Worm (Caenorhabditis elegans) whole organism, young adult: ENCODE results near the gene tram-1.

Experiments used
- B0035.1 ChIP-seq: sonication (generic microtip); optimal IDR thresholded peaks from 2 replicates; lab custom pipeline; 2016; ENCODE audit warnings: missing genetic modification characterization, mild to moderate bottlenecking, missing compliant biosample characterization, missing genotype, missing genetic modification reagents
- C06A6.2 ChIP-seq: fragments of 200-800 bp; sonication (Bioruptor generic); conservative IDR thresholded peaks from 2 replicates; pipeline ENCODE4 v1.3.6; 2022; ENCODE audit warnings: missing genetic modification characterization, missing compliant biosample characterization
- C17E4.6 ChIP-seq: fragments of 200-800 bp; sonication (Bioruptor generic); IDR thresholded peaks from 2 replicates; pipeline ENCODE4 v1.3.6; 2022; ENCODE audit warnings: missing genetic modification reagents, missing genetic modification characterization, missing compliant biosample characterization
- F23B12.7 ChIP-seq: sonication (generic microtip); optimal IDR thresholded peaks from 2 replicates; lab custom pipeline; 2017; ENCODE audit warnings: missing genetic modification characterization, mild to moderate bottlenecking, missing compliant biosample characterization, antibody characterized with exemption, moderate library complexity; ENCODE audit not compliant: insufficient read depth
- F37B4.10 ChIP-seq: fragments of 200-800 bp; sonication (Bioruptor generic); IDR thresholded peaks from 2 replicates; pipeline ENCODE4 v1.3.6; 2022; ENCODE audit warnings: missing genetic modification characterization, missing compliant biosample characterization
- T07F8.4 ChIP-seq: sonication (generic microtip); optimal IDR thresholded peaks from 2 replicates; lab custom pipeline; 2016; ENCODE audit warnings: mild to moderate bottlenecking, missing genetic modification characterization, moderate library complexity, missing compliant biosample characterization
- attf-5 ChIP-seq: fragments of 200-800 bp; sonication (Bioruptor generic); optimal IDR thresholded peaks from 2 replicates; lab custom pipeline; 2018; ENCODE audit warnings: mild to moderate bottlenecking, missing genetic modification characterization, missing compliant biosample characterization
- bed-2 ChIP-seq: fragments of 200-800 bp; sonication (Bioruptor generic); IDR thresholded peaks from 2 replicates; pipeline ENCODE4 v1.3.6; 2022; ENCODE audit warnings: missing genetic modification reagents, missing genetic modification characterization, missing compliant biosample characterization
- ccch-3 ChIP-seq: fragments of 200-800 bp; sonication (Bioruptor generic); optimal IDR thresholded peaks from 2 replicates; lab custom pipeline; 2018; ENCODE audit warnings: mild to moderate bottlenecking, missing genetic modification characterization, missing compliant biosample characterization
- ceh-100 ChIP-seq: fragments of 200-800 bp; sonication (Bioruptor generic); IDR thresholded peaks from 2 replicates; pipeline ENCODE4 v1.3.6; 2022; ENCODE audit warnings: missing genetic modification reagents, missing genetic modification characterization, missing compliant biosample characterization
- ceh-27 ChIP-seq: fragments of 200-800 bp; sonication (Bioruptor generic); optimal IDR thresholded peaks from 2 replicates; lab custom pipeline; 2018; ENCODE audit warnings: mild to moderate bottlenecking, missing genetic modification characterization, moderate library complexity, missing compliant biosample characterization
- ceh-58 ChIP-seq: fragments of 200-800 bp; sonication (Bioruptor generic); IDR thresholded peaks from 2 replicates; pipeline ENCODE4 v1.3.6; 2022; ENCODE audit warnings: missing genetic modification characterization, missing compliant biosample characterization
- ceh-79 ChIP-seq: sonication (generic microtip); optimal IDR thresholded peaks from 2 replicates; lab custom pipeline; 2017; ENCODE audit warnings: mild to moderate bottlenecking, missing genetic modification characterization, missing compliant biosample characterization
- ceh-91 ChIP-seq: fragments of 200-800 bp; sonication (Bioruptor generic); IDR thresholded peaks from 2 replicates; pipeline ENCODE4 v1.3.6; 2022; ENCODE audit warnings: missing genetic modification reagents, missing genetic modification characterization, missing compliant biosample characterization
- dpff-1 ChIP-seq: sonication (generic microtip); optimal IDR thresholded peaks from 2 replicates; lab custom pipeline; 2017; ENCODE audit warnings: mild to moderate bottlenecking, missing genetic modification characterization, missing compliant biosample characterization
- dpl-1 ChIP-seq: fragments of 150-350 bp; optimal IDR thresholded peaks from 2 replicates; lab custom pipeline; 2014; ENCODE audit warnings: missing biosample characterization, missing genetic modification reagents, missing genetic modification characterization
- egrh-3 ChIP-seq: fragments of 200-800 bp; sonication (Bioruptor generic); IDR thresholded peaks from 2 replicates; pipeline ENCODE4 v1.3.6; 2022; ENCODE audit warnings: missing genetic modification reagents, missing genetic modification characterization, missing compliant biosample characterization
- ekl-4 ChIP-seq: fragments of 200-800 bp; sonication (Bioruptor generic); IDR thresholded peaks from 2 replicates; pipeline ENCODE4 v1.3.6; 2022; ENCODE audit warnings: missing genetic modification reagents, missing genetic modification characterization, missing compliant biosample characterization
- fkh-3 ChIP-seq: sonication (generic microtip); optimal IDR thresholded peaks from 2 replicates; lab custom pipeline; 2016; ENCODE audit warnings: mild to moderate bottlenecking, missing genetic modification characterization, missing compliant biosample characterization
- hlh-12 ChIP-seq: sonication (generic microtip); optimal IDR thresholded peaks from 2 replicates; lab custom pipeline; 2016; ENCODE audit warnings: missing genetic modification characterization, missing compliant biosample characterization
- hsf-1 ChIP-seq: fragments of 200-800 bp; sonication (Bioruptor generic); IDR thresholded peaks from 2 replicates; pipeline ENCODE4 v1.3.6; 2022; ENCODE audit warnings: missing genetic modification reagents, missing genetic modification characterization, missing compliant biosample characterization
- lag-1 ChIP-seq: fragments of 200-800 bp; sonication (Bioruptor generic); IDR thresholded peaks from 2 replicates; pipeline ENCODE4 v1.3.6; 2022; ENCODE audit warnings: missing genetic modification reagents, missing genetic modification characterization, missing compliant biosample characterization
- let-607 ChIP-seq, 2 experiments: fragments of 200-800 bp in 1 of 2; sonication (Bioruptor generic) in 1 of 2; sonication (generic microtip) in 1 of 2; optimal IDR thresholded peaks; 2 replicates each; lab custom pipeline; 2016 to 2018; ENCODE audit warnings: mild to moderate bottlenecking in 2 of 2, missing compliant biosample characterization in 2 of 2, missing genetic modification characterization in 2 of 2, moderate library complexity in 2 of 2, missing genotype in 1 of 2
- lin-26 ChIP-seq: fragments of 200-800 bp; sonication (Bioruptor generic); IDR thresholded peaks from 2 replicates; pipeline ENCODE4 v1.3.6; 2022; ENCODE audit warnings: missing genetic modification reagents, missing genetic modification characterization, missing compliant biosample characterization
- lin-35 ChIP-seq, 3 experiments: fragments of 150-350 bp in 2 of 3; sonication (generic microtip) in 1 of 3; optimal IDR thresholded peaks; 2 replicates each; lab custom pipeline; 2014 to 2018; ENCODE audit warnings: missing biosample characterization in 3 of 3, missing genetic modification characterization in 3 of 3, missing genetic modification reagents in 3 of 3
- lin-40 ChIP-seq: sonication (generic microtip); optimal IDR thresholded peaks from 2 replicates; lab custom pipeline; 2016; ENCODE audit warnings: missing genetic modification characterization, mild to moderate bottlenecking, missing compliant biosample characterization, missing genotype, missing genetic modification reagents
- lir-1 ChIP-seq: fragments of 200-800 bp; sonication (Bioruptor generic); conservative IDR thresholded peaks from 2 replicates; pipeline ENCODE4 v1.3.6; 2022; ENCODE audit warnings: missing genetic modification reagents, missing genetic modification characterization, missing compliant biosample characterization
- lsl-1 ChIP-seq: fragments of 200-800 bp; sonication (Bioruptor generic); optimal IDR thresholded peaks from 2 replicates; lab custom pipeline; 2018; ENCODE audit warnings: mild to moderate bottlenecking, missing genetic modification characterization, moderate library complexity, missing compliant biosample characterization
- mcd-1 ChIP-seq: fragments of 200-800 bp; sonication (Bioruptor generic); IDR thresholded peaks from 2 replicates; pipeline ENCODE4 v1.3.6; 2022; ENCODE audit warnings: missing genetic modification reagents, missing genetic modification characterization, missing compliant biosample characterization
- nfya-1 ChIP-seq: sonication (generic microtip); optimal IDR thresholded peaks from 2 replicates; lab custom pipeline; 2017; ENCODE audit warnings: antibody characterized with exemption, missing compliant biosample characterization, missing genetic modification characterization, borderline replicate concordance; ENCODE audit not compliant: insufficient read depth
- nfya-2 ChIP-seq: fragments of 200-800 bp; sonication (Bioruptor generic); IDR thresholded peaks from 2 replicates; pipeline ENCODE4 v1.3.6; 2022; ENCODE audit warnings: missing genetic modification reagents, missing genetic modification characterization, missing compliant biosample characterization
- nhr-120 ChIP-seq: fragments of 200-800 bp; sonication (Bioruptor generic); IDR thresholded peaks from 2 replicates; pipeline ENCODE4 v1.3.6; 2022; ENCODE audit warnings: missing genetic modification characterization, missing compliant biosample characterization
- nhr-27 ChIP-seq: fragments of 200-800 bp; sonication (Bioruptor generic); optimal IDR thresholded peaks from 2 replicates; lab custom pipeline; 2018; ENCODE audit warnings: mild to moderate bottlenecking, missing genetic modification characterization, moderate library complexity, missing compliant biosample characterization
- nhr-90 ChIP-seq: sonication (generic microtip); optimal IDR thresholded peaks from 2 replicates; lab custom pipeline; 2016; ENCODE audit warnings: missing genotype, mild to moderate bottlenecking, missing genetic modification characterization, missing compliant biosample characterization
- pbrm-1 ChIP-seq: fragments of 200-800 bp; sonication (Bioruptor generic); IDR thresholded peaks from 2 replicates; pipeline ENCODE4 v1.3.6; 2022; ENCODE audit warnings: missing genetic modification reagents, missing genetic modification characterization, missing compliant biosample characterization
- sdz-38 ChIP-seq: sonication (generic microtip); optimal IDR thresholded peaks from 2 replicates; lab custom pipeline; 2016; ENCODE audit warnings: missing genotype, missing genetic modification characterization, missing compliant biosample characterization
- sea-2 ChIP-seq: fragments of 200-800 bp; sonication (Bioruptor generic); IDR thresholded peaks from 2 replicates; pipeline ENCODE4 v1.3.6; 2022; ENCODE audit warnings: missing genetic modification characterization, missing compliant biosample characterization
- snpc-3.4 ChIP-seq: sonication (generic microtip); optimal IDR thresholded peaks from 2 replicates; lab custom pipeline; 2017; ENCODE audit warnings: missing genetic modification characterization, mild to moderate bottlenecking, missing compliant biosample characterization, antibody characterized with exemption, moderate library complexity, missing genotype, missing genetic modification reagents
- snpc-4 ChIP-seq, 5 experiments: fragments of 150-350 bp in 1 of 5; sonication (generic microtip) in 4 of 5; optimal IDR thresholded peaks; 2 replicates each; lab custom pipeline; 2014 to 2018; ENCODE audit warnings: missing genetic modification characterization in 5 of 5, missing biosample characterization in 3 of 5, antibody characterized with exemption in 2 of 5, mild to moderate bottlenecking in 2 of 5, missing compliant biosample characterization in 2 of 5, missing genotype in 2 of 5, moderate library complexity in 2 of 5, missing genetic modification reagents in 1 of 5
- somi-1 ChIP-seq: fragments of 200-800 bp; sonication (Bioruptor generic); optimal IDR thresholded peaks from 2 replicates; lab custom pipeline; 2018; ENCODE audit warnings: mild to moderate bottlenecking, missing genetic modification characterization, missing compliant biosample characterization
- tlf-1 ChIP-seq: fragments of 200-800 bp; sonication (Bioruptor generic); optimal IDR thresholded peaks from 2 replicates; lab custom pipeline; 2018; ENCODE audit warnings: mild to moderate bottlenecking, missing genetic modification characterization, missing compliant biosample characterization
- unc-130 ChIP-seq: sonication (generic microtip); optimal IDR thresholded peaks from 2 replicates; lab custom pipeline; 2016; ENCODE audit warnings: missing genetic modification reagents, missing genetic modification characterization, missing compliant biosample characterization
- zfh-2 ChIP-seq: fragments of 200-800 bp; sonication (Bioruptor generic); conservative IDR thresholded peaks from 2 replicates; pipeline ENCODE4 v1.3.6; 2022; ENCODE audit warnings: missing genetic modification reagents, missing genetic modification characterization, missing compliant biosample characterization
- ztf-26 ChIP-seq: sonication (generic microtip); optimal IDR thresholded peaks from 2 replicates; lab custom pipeline; 2017; ENCODE audit warnings: missing genetic modification characterization, missing compliant biosample characterization
- ztf-28 ChIP-seq: fragments of 200-800 bp; sonication (Bioruptor generic); IDR thresholded peaks from 2 replicates; pipeline ENCODE4 v1.3.6; 2022; ENCODE audit warnings: missing genetic modification reagents, missing genetic modification characterization, missing compliant biosample characterization

The tram-1 gene

ce11 chrIV:10219208-10219607, 1.9 kb downstream of the tram-1 start, which contains the start of gene qns-1:
qns-1 (minus strand) TSS chrIV:10219308.
- TF ChIP-seq sea-2 (GFP tag; lab: Robert Waterston, UW) (no peak), T07F8.4 (tag; lab: Kevin White, UChicago) (no peak), snpc-4 (GFP tag; optimal IDR thresholded peaks at IDR 0.05; lab: Kevin White, UChicago) (no peak), snpc-4 (tag; optimal IDR thresholded peaks at IDR 0.05; lab: Kevin White, UChicago) (no peak), lir-1 (no peak), ceh-79 (no peak), snpc-3.4 (tag; lab: Kevin White, UChicago) (peak; percentile 15), F23B12.7 (tag; lab: Kevin White, UChicago) (no peak), tlf-1 (GFP tag; lab: Kevin White, UChicago) (no peak), nfya-1 (tag; lab: Kevin White, UChicago) (no peak), lin-35 (GFP tag; optimal IDR thresholded peaks at IDR 0.05; lab: Kevin White, UChicago) (peak in 1 of 3 experiments; percentile 12), lsl-1 (GFP tag; lab: Kevin White, UChicago) (no peak), fkh-3 (no peak), hlh-12 (tag; lab: Kevin White, UChicago) (no peak), lag-1 (GFP tag; lab: Robert Waterston, UW) (no peak), ccch-3 (GFP tag; lab: Kevin White, UChicago) (no peak), sdz-38 (tag; lab: Kevin White, UChicago) (no peak), egrh-3 (GFP tag; lab: Robert Waterston, UW) (no peak), bed-2 (GFP tag; lab: Robert Waterston, UW) (no peak)

ce11 chrIV:10216704-10217296, 4.3 kb downstream of the tram-1 start:
- TF ChIP-seq mcd-1 (GFP tag; lab: Robert Waterston, UW) (peak; percentile 30; the same call in 1 of the 2 replicates), ceh-27 (no peak), B0035.1 (tag; lab: Kevin White, UChicago) (no peak), dpl-1 (GFP tag; lab: Kevin White, UChicago) (no peak), ceh-58 (GFP tag; lab: Robert Waterston, UW) (no peak), lsl-1 (GFP tag; lab: Kevin White, UChicago) (no peak), nhr-120 (GFP tag; lab: Robert Waterston, UW) (no peak), dpff-1 (tag; lab: Kevin White, UChicago) (no peak), let-607 (tag; optimal IDR thresholded peaks at IDR 0.05; lab: Kevin White, UChicago) (peak in 1 of 2 experiments; percentile 36), nfya-2 (GFP tag; lab: Robert Waterston, UW) (0 out of 2 replicates have a peak, but pooled peaks have one; percentile 40), somi-1 (GFP tag; lab: Kevin White, UChicago) (no peak), lin-26 (GFP tag; lab: Robert Waterston, UW) (peak; percentile 90), ztf-28 (GFP tag; lab: Robert Waterston, UW) (no peak), ceh-91 (GFP tag; lab: Robert Waterston, UW) (no peak), egrh-3 (GFP tag; lab: Robert Waterston, UW) (peak; percentile 88), ztf-26 (tag; lab: Kevin White, UChicago) (peak; percentile 95), ceh-100 (no peak), nhr-90 (tag; lab: Kevin White, UChicago) (no peak), F37B4.10 (GFP tag; lab: Robert Waterston, UW) (no peak), nhr-27 (tag; lab: Kevin White, UChicago) (no peak), pbrm-1 (GFP tag; lab: Robert Waterston, UW) (peak; percentile 49; the same call in 1 of the 2 replicates), C17E4.6 (no peak), hsf-1 (no peak), lin-40 (tag; lab: Kevin White, UChicago) (peak; percentile 63), lag-1 (GFP tag; lab: Robert Waterston, UW) (no peak), lir-1 (no peak), ekl-4 (GFP tag; lab: Robert Waterston, UW) (no peak), unc-130 (no peak), T07F8.4 (tag; lab: Kevin White, UChicago) (no peak), C06A6.2 (peak; percentile 29; the same call in 1 of the 2 replicates), attf-5 (no peak), zfh-2 (peak; percentile 90)
